Fruit fly (Drosophila melanogaster): ENCODE results near the gene CG14174.

- TF ChIP-seq CG8478 (optimal IDR thresholded peaks at IDR 0.05) (no peak), CTCF (optimal IDR thresholded peaks at IDR 0.05) (no peak)
Observed at dm6 chr3L:9684871-9685270, 34.3 kb upstream of the CG14174 start, which contains the start of gene CG16719.
